Fruit fly (Drosophila melanogaster): ENCODE data around the gene PH4alphaSG1.

PH4alphaSG1 gene

DNA sequence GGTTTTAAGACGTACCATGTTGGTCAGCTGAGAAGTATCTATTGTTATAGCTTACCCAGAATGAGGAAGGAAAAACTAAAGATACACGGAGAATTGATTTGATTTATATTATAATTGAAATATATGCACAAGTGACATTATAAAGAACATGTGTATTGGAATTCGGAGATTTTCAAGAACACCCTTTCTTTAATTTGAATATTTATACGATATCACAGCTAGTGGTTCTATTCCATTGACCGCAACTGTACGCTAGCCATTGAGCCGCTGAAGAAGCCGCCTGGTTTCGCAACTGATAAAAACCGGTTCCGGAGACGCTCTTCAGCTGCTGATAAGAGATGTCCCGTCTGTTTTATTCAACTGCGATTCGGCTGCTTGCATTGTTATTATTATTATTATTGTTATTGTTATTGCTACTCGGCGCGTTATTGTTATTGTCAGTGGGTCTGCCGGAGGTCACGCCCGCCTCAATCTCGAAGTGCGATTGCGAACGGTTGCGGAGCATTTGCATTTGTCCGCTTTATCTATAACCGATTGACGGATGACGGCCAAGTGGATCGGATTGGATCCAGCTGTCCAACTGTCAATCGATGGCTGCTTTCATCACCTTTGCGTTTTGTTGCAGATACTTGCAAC is 43.7 kb downstream of the PH4alphaSG1 start (continued):
- TF ChIP-seq dmrt11E (tag; optimal IDR thresholded peaks at IDR 0.05) (peak; percentile 32), prd (optimal IDR thresholded peaks at IDR 0.05) (no peak), prd (GFP tag; IDR thresholded peaks at IDR 0.05) (peak; percentile 60), CG2120 (GFP tag; optimal IDR thresholded peaks at IDR 0.05) (peak; percentile 23), CG4820 (GFP tag; optimal IDR thresholded peaks at IDR 0.05) (peak; percentile 10), CG4328 (GFP tag; optimal IDR thresholded peaks at IDR 0.05) (peak; percentile 6), chn (GFP tag; optimal IDR thresholded peaks at IDR 0.05) (no peak), ATbp (GFP tag; optimal IDR thresholded peaks at IDR 0.05) (no peak), CG7839 (tag; optimal IDR thresholded peaks at IDR 0.05) (peak; percentile 58), Spps (tag; optimal IDR thresholded peaks at IDR 0.05) (peak; percentile 9), CG12219 (GFP tag; optimal IDR thresholded peaks at IDR 0.05) (peak; percentile 41), stc (GFP tag; IDR thresholded peaks at IDR 0.05) (0 out of 2 replicates have a peak, but pooled peaks have one; percentile 8), Mad (GFP tag; optimal IDR thresholded peaks at IDR 0.05) (no peak), CG10267 (tag; optimal IDR thresholded peaks at IDR 0.05) (peak; percentile 30), CG14050 (GFP tag; IDR thresholded peaks at IDR 0.05) (peak; percentile 18; the same call in 1 of the 3 replicates), row (GFP tag; IDR thresholded peaks at IDR 0.05) (peak; percentile 58), CG1603 (tag; optimal IDR thresholded peaks at IDR 0.05) (peak; percentile 39), pros (GFP tag; optimal IDR thresholded peaks at IDR 0.05) (peak; percentile 63), CG3281 (GFP tag; optimal IDR thresholded peaks at IDR 0.05) (peak; percentile 16), B-H1 (GFP tag; IDR thresholded peaks at IDR 0.05) (peak; percentile 15; the same call in 1 of the 3 replicates), CG17328 (GFP tag; IDR thresholded peaks at IDR 0.05) (0 out of 2 replicates have a peak, but pooled peaks have one; percentile 32), ranshi (GFP tag; IDR thresholded peaks at IDR 0.05) (peak; percentile 31; the same call in 1 of the 2 replicates), Hr51 (GFP tag; optimal IDR thresholded peaks at IDR 0.05) (peak in 1 of 2 experiments; percentile 59), otp (GFP tag; IDR thresholded peaks at IDR 0.05) (0 out of 3 replicates have a peak, but pooled peaks have one; percentile 34), Oaz (GFP tag; IDR thresholded peaks at IDR 0.05) (0 out of 2 replicates have a peak, but pooled peaks have one; percentile 8), CG6813 (GFP tag; optimal IDR thresholded peaks at IDR 0.05) (peak; percentile 15), CoRest (tag; optimal IDR thresholded peaks at IDR 0.05) (peak; percentile 41), E2f1 (GFP tag; IDR thresholded peaks at IDR 0.05) (0 out of 2 replicates have a peak, but pooled peaks have one; percentile 30), CG32772 (GFP tag; IDR thresholded peaks at IDR 0.05) (no peak), zf30C (GFP tag; optimal IDR thresholded peaks at IDR 0.05) (no peak), CG8924 (tag; optimal IDR thresholded peaks at IDR 0.05) (peak; percentile 22), CG12659 (GFP tag; optimal IDR thresholded peaks at IDR 0.05) (peak; percentile 19), phol (tag; optimal IDR thresholded peaks at IDR 0.05) (peak; percentile 44), CkIIα-i1 (GFP tag; IDR thresholded peaks at IDR 0.05) (no peak), CG15696 (tag; optimal IDR thresholded peaks at IDR 0.05) (peak; percentile 3), CG17385 (GFP tag; optimal IDR thresholded peaks at IDR 0.05) (peak; percentile 35), dysf (GFP tag; IDR thresholded peaks at IDR 0.05) (peak; percentile 57; the same call in 1 of the 3 replicates), Xbp1 (GFP tag; optimal IDR thresholded peaks at IDR 0.05) (peak; percentile 19), Xrp1 (GFP tag; IDR thresholded peaks at IDR 0.05) (peak; percentile 39; the same call in 1 of the 2 replicates), CG18599 (GFP tag; optimal IDR thresholded peaks at IDR 0.05) (peak; percentile 16), CG4424 (GFP tag; optimal IDR thresholded peaks at IDR 0.05) (peak; percentile 17), gcm (GFP tag; optimal IDR thresholded peaks at IDR 0.05) (peak; percentile 15), CG31441 (GFP tag; IDR thresholded peaks at IDR 0.05) (peak; percentile 56), CG2678 (tag; optimal IDR thresholded peaks at IDR 0.05) (peak; percentile 51), Hsf (GFP tag; optimal IDR thresholded peaks at IDR 0.05) (no peak), CG9727 (GFP tag; optimal IDR thresholded peaks at IDR 0.05) (peak; percentile 25), mam (GFP tag; optimal IDR thresholded peaks at IDR 0.05) (no peak), CG2199 (GFP tag; IDR thresholded peaks at IDR 0.05) (0 out of 3 replicates have a peak, but pooled peaks have one; percentile 45), Bdp1 (GFP tag; optimal IDR thresholded peaks at IDR 0.05) (no peak)
